Worm (Caenorhabditis elegans) whole organism, young adult: ENCODE measurements around the gene Y38F1A.2.

Experiments used
- F49E8.2 ChIP-seq: sonication (generic microtip); optimal IDR thresholded peaks from 3 replicates; lab custom pipeline; 2017; ENCODE audit warnings: missing genetic modification characterization, mild to moderate bottlenecking, missing compliant biosample characterization, antibody characterized with exemption, moderate library complexity; ENCODE audit not compliant: insufficient read depth
- ama-1 ChIP-seq, 3 experiments: fragments of 150-350 bp in 1 of 3; sonication (generic microtip) in 2 of 3; optimal IDR thresholded peaks; 2 replicates each; lab custom pipeline; 2014 to 2018; ENCODE audit warnings: missing biosample characterization in 2 of 3, missing genetic modification characterization in 2 of 3, missing genetic modification reagents in 2 of 3

DNA sequence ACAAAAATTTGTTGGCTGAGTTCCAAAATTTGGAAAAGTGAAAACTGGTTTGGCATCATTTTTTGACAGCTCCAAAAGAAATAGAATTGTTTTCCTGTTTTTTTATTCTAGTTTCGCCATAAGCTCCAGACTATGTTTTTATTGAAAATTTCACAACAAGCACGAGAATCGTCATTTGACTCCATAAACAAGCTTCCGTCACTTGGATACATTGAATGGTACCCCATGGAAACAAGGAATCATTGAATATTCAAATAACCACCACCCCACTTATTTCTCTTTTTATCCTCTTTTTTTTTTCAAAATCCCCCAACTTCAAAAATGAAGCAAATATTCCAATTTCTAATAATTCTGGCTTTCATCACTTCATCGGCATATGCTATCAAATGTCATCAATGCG is 46.0 kb upstream of the Y38F1A.2 start, which contains the start of gene ddn-2:
- TF ChIP-seq ama-1 (optimal IDR thresholded peaks at IDR 0.05; lab: Kevin White, UChicago) (no peak), ama-1 (GFP tag; optimal IDR thresholded peaks at IDR 0.05; lab: Kevin White, UChicago) (no peak), F49E8.2 (tag; lab: Kevin White, UChicago) (no peak)
